Fruit fly (Drosophila melanogaster) whole organism: ENCODE measurements around the gene opa.

Source experiments
- CG8478 ChIP-seq: fragments of >200 bp; optimal IDR thresholded peaks from 2 replicates; lab custom pipeline; 2018; ENCODE audit warnings: inconsistent platforms
- Dll ChIP-seq: fragments of >200 bp; optimal IDR thresholded peaks from 2 replicates; lab custom pipeline; 2017
- EcR ChIP-seq, 2 experiments: fragments of >200 bp; optimal IDR thresholded peaks; 2 replicates each; lab custom pipeline; 2017; ENCODE audit warnings: missing biosample characterization in 2 of 2, missing genetic modification characterization in 2 of 2, missing genetic modification reagents in 2 of 2
- pan ChIP-seq: fragments of >200 bp; optimal IDR thresholded peaks from 2 replicates; lab custom pipeline; 2017
- psq ChIP-seq: fragments of >200 bp; optimal IDR thresholded peaks from 2 replicates; lab custom pipeline; 2017
- usp ChIP-seq: fragments of >200 bp; optimal IDR thresholded peaks from 2 replicates; lab custom pipeline; 2017; ENCODE audit warnings: missing biosample characterization, missing genetic modification characterization, mixed read lengths

The opa gene

dm6 chr3R:4816018-4816417, 36.6 kb upstream of the opa start, which contains the start of gene BBS5:
BBS5 (plus strand) TSS chr3R:4816318.
- no peak for TF ChIP-seq usp
- TF ChIP-seq pan (lab: Kevin White, UChicago): no peak
- TF ChIP-seq EcR (GFP tag; optimal IDR thresholded peaks at IDR 0.05; lab: Kevin White, UChicago): no peak
- no peak for TF ChIP-seq CG8478 (lab: Kevin White, UChicago)
- no peak for TF ChIP-seq psq (lab: Kevin White, UChicago)
- no peak for TF ChIP-seq Dll (lab: Kevin White, UChicago)

- no peak for TF ChIP-seq pan (lab: Kevin White, UChicago)
- TF ChIP-seq usp: no peak
- TF ChIP-seq psq (lab: Kevin White, UChicago): no peak
- no peak for TF ChIP-seq Dll (lab: Kevin White, UChicago)
- TF ChIP-seq CG8478 (lab: Kevin White, UChicago): no peak
- TF ChIP-seq EcR (GFP tag; optimal IDR thresholded peaks at IDR 0.05; lab: Kevin White, UChicago): no peak
These were observed 31.5 kb upstream of the opa start, which contains the start of gene CG14657 for dm6 chr3R:4821098-4821605. CG14657 (minus strand) TSS chr3R:4821432.

- no peak for TF ChIP-seq EcR (GFP tag; optimal IDR thresholded peaks at IDR 0.05; lab: Kevin White, UChicago)
- TF ChIP-seq pan (lab: Kevin White, UChicago): no peak
- TF ChIP-seq usp: no peak
- no peak for TF ChIP-seq Dll (lab: Kevin White, UChicago)
- no peak for TF ChIP-seq CG8478 (lab: Kevin White, UChicago)
- TF ChIP-seq psq (lab: Kevin White, UChicago): no peak
These were observed 27.4 kb upstream of the opa start for dm6 chr3R:4825188-4825587.

dm6 chr3R:4830413-4830812, 22.2 kb upstream of the opa start, which contains the start of gene CG14658:
CG14658 (minus strand) TSS chr3R:4830513.
- TF ChIP-seq Dll (lab: Kevin White, UChicago): no peak
- TF ChIP-seq CG8478 (lab: Kevin White, UChicago): no peak
- no peak for TF ChIP-seq usp
- no peak for TF ChIP-seq EcR (GFP tag; optimal IDR thresholded peaks at IDR 0.05; lab: Kevin White, UChicago)
- no peak for TF ChIP-seq psq (lab: Kevin White, UChicago)
- TF ChIP-seq pan (lab: Kevin White, UChicago): no peak

dm6 chr3R:4831197-4831596, 21.4 kb upstream of the opa start, which contains the start of gene CG14659:
CG14659 (minus strand) TSS chr3R:4831297.
- TF ChIP-seq usp (no peak), Dll (lab: Kevin White, UChicago) (no peak)

dm6 chr3R:4833636-4834035, 19.0 kb upstream of the opa start:
- TF ChIP-seq Dll (lab: Kevin White, UChicago): no peak
- TF ChIP-seq CG8478 (lab: Kevin White, UChicago): no peak
- TF ChIP-seq pan (lab: Kevin White, UChicago): no peak
- no peak for TF ChIP-seq usp
- no peak for TF ChIP-seq psq (lab: Kevin White, UChicago)
- no peak for TF ChIP-seq EcR (GFP tag; optimal IDR thresholded peaks at IDR 0.05; lab: Kevin White, UChicago)

- TF ChIP-seq usp (no peak), Dll (lab: Kevin White, UChicago) (no peak), psq (lab: Kevin White, UChicago) (no peak), pan (lab: Kevin White, UChicago) (no peak), CG8478 (lab: Kevin White, UChicago) (peak; percentile 88), EcR (GFP tag; optimal IDR thresholded peaks at IDR 0.05; lab: Kevin White, UChicago) (no peak)
These were observed 17.3 kb upstream of the opa start for dm6 chr3R:4835315-4835714.

dm6 chr3R:4840757-4841156, 11.9 kb upstream of the opa start:
- no peak for TF ChIP-seq psq (lab: Kevin White, UChicago)
- TF ChIP-seq pan (lab: Kevin White, UChicago): no peak
- no peak for TF ChIP-seq EcR (GFP tag; optimal IDR thresholded peaks at IDR 0.05; lab: Kevin White, UChicago)
- TF ChIP-seq CG8478 (lab: Kevin White, UChicago): no peak
- no peak for TF ChIP-seq Dll (lab: Kevin White, UChicago)
- TF ChIP-seq usp: no peak

- peak; percentile 5 for TF ChIP-seq Dll (lab: Kevin White, UChicago)
- TF ChIP-seq pan (lab: Kevin White, UChicago): no peak
These were observed 9.7 kb upstream of the opa start for dm6 chr3R:4842958-4843357.

- TF ChIP-seq pan (lab: Kevin White, UChicago): no peak
- TF ChIP-seq psq (lab: Kevin White, UChicago): no peak
- no peak for TF ChIP-seq usp
- TF ChIP-seq Dll (lab: Kevin White, UChicago): no peak
- TF ChIP-seq CG8478 (lab: Kevin White, UChicago): no peak
- no peak for TF ChIP-seq EcR (GFP tag; optimal IDR thresholded peaks at IDR 0.05; lab: Kevin White, UChicago)
These were observed 7.3 kb upstream of the opa start for dm6 chr3R:4845353-4845752.

dm6 chr3R:4846194-4846593, 6.4 kb upstream of the opa start:
- TF ChIP-seq pan (lab: Kevin White, UChicago) (no peak), usp (no peak), CG8478 (lab: Kevin White, UChicago) (no peak), EcR (GFP tag; optimal IDR thresholded peaks at IDR 0.05; lab: Kevin White, UChicago) (no peak), Dll (lab: Kevin White, UChicago) (no peak), psq (lab: Kevin White, UChicago) (no peak)

- TF ChIP-seq Dll (lab: Kevin White, UChicago) (no peak), CG8478 (lab: Kevin White, UChicago) (no peak), pan (lab: Kevin White, UChicago) (no peak), usp (no peak), EcR (GFP tag; optimal IDR thresholded peaks at IDR 0.05; lab: Kevin White, UChicago) (no peak), psq (lab: Kevin White, UChicago) (no peak)
These were observed 5.8 kb upstream of the opa start for dm6 chr3R:4846787-4847186.
